Worm (Caenorhabditis elegans): ENCODE results near the gene oac-24.

DNA sequence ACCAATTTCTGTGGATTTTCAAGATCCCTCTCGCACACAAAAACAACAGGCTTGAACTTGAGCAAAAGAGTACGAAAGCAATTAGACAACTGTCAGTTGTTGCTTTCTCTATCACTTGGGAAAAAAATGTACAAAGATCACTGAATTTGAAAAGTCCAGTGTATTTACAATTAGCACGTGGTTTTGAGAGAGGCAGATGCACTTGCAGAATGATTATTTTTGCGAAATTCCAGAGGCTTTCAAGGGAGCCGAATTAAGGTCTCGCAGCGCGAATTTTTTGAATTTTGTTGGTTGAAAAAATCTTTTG lies 17.3 kb upstream of the oac-24 start:
- TF ChIP-seq lin-13 (tag; optimal IDR thresholded peaks at IDR 0.05) = no peak
- no peak for TF ChIP-seq nhr-28 (tag; optimal IDR thresholded peaks at IDR 0.05)
- no peak for TF ChIP-seq unc-62 (GFP tag; optimal IDR thresholded peaks at IDR 0.05)
- TF ChIP-seq snpc-4 (tag; optimal IDR thresholded peaks at IDR 0.05) = no peak
- no peak for TF ChIP-seq elt-3 (tag; optimal IDR thresholded peaks at IDR 0.05)
- TF ChIP-seq nhr-76 (tag; optimal IDR thresholded peaks at IDR 0.05) = no peak
- no peak for TF ChIP-seq mls-2 (tag; optimal IDR thresholded peaks at IDR 0.05)

Data from whole organism, mixed stage, embryonic.